Worm (Caenorhabditis elegans) whole organism, early embryonic: ENCODE measurements around the gene C49H3.6.

Experiments
- ceh-13 ChIP-seq: fragments of 200-800 bp; sonication (Bioruptor generic); optimal IDR thresholded peaks from 2 replicates; lab custom pipeline; 2018; ENCODE audit warnings: mild to moderate bottlenecking, missing genetic modification characterization, missing compliant biosample characterization
- tbx-11 ChIP-seq: fragments of 200-800 bp; sonication (Bioruptor generic); IDR thresholded peaks from 2 replicates; pipeline ENCODE4 v1.3.6; 2022; ENCODE audit warnings: missing genetic modification characterization, missing compliant biosample characterization

- TF ChIP-seq ceh-13 (GFP tag; lab: Kevin White, UChicago) (no peak), tbx-11 (GFP tag; lab: Robert Waterston, UW) (no peak)
Measured at ce11 chrIV:7920126-7920525, 16.6 kb downstream of the C49H3.6 start, which contains the start of gene C49H3.16.
